Worm (Caenorhabditis elegans) whole organism, late embryonic: ENCODE data around the gene F21F8.5.

Experiments
- ceh-30 ChIP-seq: fragments of 150-350 bp; optimal IDR thresholded peaks from 2 replicates; lab custom pipeline; 2014; ENCODE audit warnings: missing biosample characterization, missing genetic modification characterization
- eyg-1 ChIP-seq: sonication (generic microtip); optimal IDR thresholded peaks from 2 replicates; lab custom pipeline; 2016; ENCODE audit warnings: missing genotype, missing genetic modification characterization, missing compliant biosample characterization
- pat-9 ChIP-seq: fragments of 200-800 bp; sonication (Bioruptor generic); optimal IDR thresholded peaks from 2 replicates; lab custom pipeline; 2018; ENCODE audit warnings: mild to moderate bottlenecking, missing genetic modification characterization, moderate library complexity, missing compliant biosample characterization
- pqm-1 ChIP-seq: sonication (generic microtip); optimal IDR thresholded peaks from 2 replicates; lab custom pipeline; 2016; ENCODE audit warnings: missing genetic modification characterization, missing compliant biosample characterization
- ttx-3 ChIP-seq: sonication (generic microtip); optimal IDR thresholded peaks from 2 replicates; lab custom pipeline; 2016; ENCODE audit warnings: missing genetic modification reagents, missing genetic modification characterization, missing compliant biosample characterization

ce11 chrV:8224634-8225033, 41.5 kb downstream of the F21F8.5 start, which contains the start of gene pax-1:
- TF ChIP-seq pat-9 (tag; lab: Kevin White, UChicago) (no peak), ceh-30 (tag; lab: Kevin White, UChicago) (no peak), ttx-3 (tag; lab: Kevin White, UChicago) (no peak), eyg-1 (tag; lab: Kevin White, UChicago) (no peak), pqm-1 (no peak)
